Worm (Caenorhabditis elegans) whole organism, late embryonic: Measurements from ENCODE around the gene B0284.3.
A peak's percentile ranks its signal among the peaks of the same experiment; 100 is the strongest.

Experiments used
- C38D4.7 ChIP-seq: fragments of 200-800 bp; sonication (Bioruptor generic); optimal IDR thresholded peaks from 2 replicates; lab custom pipeline; 2018; ENCODE audit warnings: mild to moderate bottlenecking, missing genetic modification characterization, moderate library complexity, missing compliant biosample characterization
- K09A11.1 ChIP-seq: sonication (generic microtip); optimal IDR thresholded peaks from 2 replicates; lab custom pipeline; 2017; ENCODE audit warnings: antibody characterized with exemption, mild to moderate bottlenecking, missing genetic modification characterization, missing compliant biosample characterization; ENCODE audit not compliant: insufficient read depth
- T23F11.4 ChIP-seq: fragments of 200-800 bp; sonication (Bioruptor generic); optimal IDR thresholded peaks from 2 replicates; lab custom pipeline; 2018; ENCODE audit warnings: mild to moderate bottlenecking, missing genetic modification characterization, missing compliant biosample characterization
- ahr-1 ChIP-seq: sonication (generic microtip); optimal IDR thresholded peaks from 2 replicates; lab custom pipeline; 2016; ENCODE audit warnings: missing genetic modification characterization, missing compliant biosample characterization
- ama-1 ChIP-seq: fragments of 150-350 bp; optimal IDR thresholded peaks from 2 replicates; lab custom pipeline; 2014
- ceh-14 ChIP-seq: sonication (generic microtip); optimal IDR thresholded peaks from 2 replicates; lab custom pipeline; 2016; ENCODE audit warnings: missing genotype, missing genetic modification characterization, missing compliant biosample characterization
- ceh-19 ChIP-seq: fragments of 200-800 bp; sonication (Bioruptor generic); optimal IDR thresholded peaks from 2 replicates; lab custom pipeline; 2018; ENCODE audit warnings: mild to moderate bottlenecking, missing genetic modification characterization, missing compliant biosample characterization
- ceh-2 ChIP-seq: sonication (generic microtip); optimal IDR thresholded peaks from 2 replicates; lab custom pipeline; 2016; ENCODE audit warnings: missing genotype, missing genetic modification characterization, missing compliant biosample characterization
- ceh-22 ChIP-seq: sonication (generic microtip); optimal IDR thresholded peaks from 2 replicates; lab custom pipeline; 2017; ENCODE audit warnings: missing biosample characterization, missing genetic modification characterization
- ceh-30 ChIP-seq: fragments of 150-350 bp; optimal IDR thresholded peaks from 2 replicates; lab custom pipeline; 2014; ENCODE audit warnings: missing biosample characterization, missing genetic modification characterization
- ceh-31 ChIP-seq: sonication (generic microtip); optimal IDR thresholded peaks from 2 replicates; lab custom pipeline; 2016; ENCODE audit warnings: missing genetic modification characterization, missing compliant biosample characterization
- ceh-34 ChIP-seq: sonication (generic microtip); optimal IDR thresholded peaks from 2 replicates; lab custom pipeline; 2016; ENCODE audit warnings: mild to moderate bottlenecking, missing genetic modification characterization, missing compliant biosample characterization
- ceh-6 ChIP-seq: fragments of 200-800 bp; sonication (Bioruptor generic); optimal IDR thresholded peaks from 2 replicates; lab custom pipeline; 2018; ENCODE audit warnings: mild to moderate bottlenecking, missing genetic modification characterization, missing compliant biosample characterization
- dmd-4 ChIP-seq: sonication (generic microtip); optimal IDR thresholded peaks from 2 replicates; lab custom pipeline; 2016; ENCODE audit warnings: borderline replicate concordance, missing genetic modification characterization, missing compliant biosample characterization
- ets-4 ChIP-seq: sonication (generic microtip); optimal IDR thresholded peaks from 2 replicates; lab custom pipeline; 2016; ENCODE audit warnings: missing genetic modification characterization, missing compliant biosample characterization
- fax-1 ChIP-seq: sonication (generic microtip); optimal IDR thresholded peaks from 2 replicates; lab custom pipeline; 2016; ENCODE audit warnings: missing genotype, missing genetic modification characterization, missing compliant biosample characterization
- gmeb-2 ChIP-seq: sonication (generic microtip); optimal IDR thresholded peaks from 2 replicates; lab custom pipeline; 2016; ENCODE audit warnings: missing genetic modification characterization, inconsistent platforms, missing compliant biosample characterization
- hlh-15 ChIP-seq: sonication (generic microtip); optimal IDR thresholded peaks from 2 replicates; lab custom pipeline; 2016; ENCODE audit warnings: missing genetic modification characterization, missing compliant biosample characterization
- hlh-30 ChIP-seq: sonication (generic microtip); optimal IDR thresholded peaks from 2 replicates; lab custom pipeline; 2017; ENCODE audit warnings: antibody characterized with exemption, missing genetic modification characterization, missing compliant biosample characterization; ENCODE audit not compliant: insufficient read depth
- nfya-1 ChIP-seq: sonication (generic microtip); optimal IDR thresholded peaks from 2 replicates; lab custom pipeline; 2017; ENCODE audit warnings: missing genetic modification characterization, mild to moderate bottlenecking, missing compliant biosample characterization, antibody characterized with exemption, moderate library complexity
- npax-4 ChIP-seq: sonication (generic microtip); optimal IDR thresholded peaks from 2 replicates; lab custom pipeline; 2016; ENCODE audit warnings: missing genetic modification characterization, missing compliant biosample characterization
- odd-2 ChIP-seq: sonication (generic microtip); optimal IDR thresholded peaks from 2 replicates; lab custom pipeline; 2017; ENCODE audit warnings: antibody characterized with exemption, mild to moderate bottlenecking, missing genetic modification characterization, missing compliant biosample characterization
- pag-3 ChIP-seq: sonication (generic microtip); optimal IDR thresholded peaks from 2 replicates; lab custom pipeline; 2016; ENCODE audit warnings: missing compliant biosample characterization, missing genetic modification characterization, borderline replicate concordance
- pax-1 ChIP-seq: fragments of 150-350 bp; optimal IDR thresholded peaks from 2 replicates; lab custom pipeline; 2014; ENCODE audit warnings: missing biosample characterization, missing genetic modification characterization
- pqm-1 ChIP-seq: sonication (generic microtip); optimal IDR thresholded peaks from 2 replicates; lab custom pipeline; 2016; ENCODE audit warnings: missing genetic modification characterization, missing compliant biosample characterization
- pros-1 ChIP-seq: fragments of 150-350 bp; optimal IDR thresholded peaks from 2 replicates; lab custom pipeline; 2014; ENCODE audit warnings: missing biosample characterization, missing genetic modification reagents, missing genetic modification characterization
- sdc-2 ChIP-seq: sonication (generic microtip); optimal IDR thresholded peaks from 2 replicates; lab custom pipeline; 2016; ENCODE audit warnings: missing genotype, missing genetic modification characterization, missing compliant biosample characterization
- sox-2 ChIP-seq: fragments of 200-800 bp; sonication (Bioruptor generic); IDR thresholded peaks from 2 replicates; pipeline ENCODE4 v1.3.6; 2022; ENCODE audit warnings: missing genetic modification reagents, missing genetic modification characterization, missing compliant biosample characterization
- sox-4 ChIP-seq: sonication (generic microtip); optimal IDR thresholded peaks from 2 replicates; lab custom pipeline; 2017; ENCODE audit warnings: mild to moderate bottlenecking, missing genetic modification characterization, inconsistent platforms, missing compliant biosample characterization
- tbx-2 ChIP-seq: sonication (generic microtip); optimal IDR thresholded peaks from 2 replicates; lab custom pipeline; 2016; ENCODE audit warnings: missing genetic modification characterization, missing compliant biosample characterization
- tbx-7 ChIP-seq: sonication (generic microtip); optimal IDR thresholded peaks from 2 replicates; lab custom pipeline; 2016; ENCODE audit warnings: missing genotype, missing genetic modification characterization, missing compliant biosample characterization
- unc-3 ChIP-seq, 2 experiments: fragments of 200-800 bp in 1 of 2; sonication (Bioruptor generic) in 1 of 2; sonication (generic microtip) in 1 of 2; conservative IDR thresholded peaks in 1 of 2; optimal IDR thresholded peaks in 1 of 2; 2 replicates each; pipeline versions ENCODE4 v1.3.6 to Lab custom; 2016 to 2022; ENCODE audit warnings: missing compliant biosample characterization in 2 of 2, missing genetic modification characterization in 2 of 2, missing genetic modification reagents in 1 of 2
- unc-86 ChIP-seq: sonication (generic microtip); optimal IDR thresholded peaks from 2 replicates; lab custom pipeline; 2016; ENCODE audit warnings: missing genetic modification characterization, missing compliant biosample characterization
- zip-5 ChIP-seq: sonication (generic microtip); optimal IDR thresholded peaks from 2 replicates; lab custom pipeline; 2016; ENCODE audit warnings: missing genetic modification characterization, missing compliant biosample characterization

Gene B0284.3

DNA sequence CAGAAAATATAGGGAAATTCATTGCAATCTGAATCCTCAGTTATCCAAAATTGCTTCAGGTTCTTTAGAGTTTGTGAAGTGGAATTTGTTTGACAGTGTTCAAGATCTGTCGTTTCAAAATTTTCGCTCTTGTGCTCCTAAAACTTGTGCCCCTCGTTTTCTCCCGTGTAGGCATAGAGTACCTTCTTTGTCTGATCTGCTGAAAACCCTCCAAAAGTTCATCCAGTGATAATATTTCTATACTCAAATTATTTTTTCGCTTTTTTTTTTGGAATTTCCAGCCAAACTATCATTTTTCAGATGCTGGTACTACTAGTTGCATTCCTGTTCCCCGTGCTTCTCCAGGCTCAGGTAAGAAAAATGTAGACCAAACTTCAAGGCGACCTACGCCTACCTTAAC, 14.9 kb upstream of the B0284.3 start, which contains the start of gene R07E5.4:
Gene R07E5.4 (plus strand): TSS at position 301 of the 400 bp plus-strand sequence.
- TF ChIP-seq odd-2 (tag; lab: Kevin White, UChicago) = no peak
- TF ChIP-seq dmd-4 (tag; lab: Kevin White, UChicago) = no peak
- TF ChIP-seq tbx-7 (tag; lab: Kevin White, UChicago) = no peak
- no peak for TF ChIP-seq npax-4 (tag; lab: Kevin White, UChicago)
- TF ChIP-seq unc-86 (tag; lab: Kevin White, UChicago) = no peak
- no peak for TF ChIP-seq K09A11.1 (tag; lab: Kevin White, UChicago)
- no peak for TF ChIP-seq C38D4.7 (GFP tag; lab: Kevin White, UChicago)
- no peak for TF ChIP-seq ceh-19 (GFP tag; lab: Kevin White, UChicago)
- TF ChIP-seq sox-2 (GFP tag; lab: Robert Waterston, UW) = no peak
- no peak for TF ChIP-seq pag-3 (tag; lab: Kevin White, UChicago)

DNA sequence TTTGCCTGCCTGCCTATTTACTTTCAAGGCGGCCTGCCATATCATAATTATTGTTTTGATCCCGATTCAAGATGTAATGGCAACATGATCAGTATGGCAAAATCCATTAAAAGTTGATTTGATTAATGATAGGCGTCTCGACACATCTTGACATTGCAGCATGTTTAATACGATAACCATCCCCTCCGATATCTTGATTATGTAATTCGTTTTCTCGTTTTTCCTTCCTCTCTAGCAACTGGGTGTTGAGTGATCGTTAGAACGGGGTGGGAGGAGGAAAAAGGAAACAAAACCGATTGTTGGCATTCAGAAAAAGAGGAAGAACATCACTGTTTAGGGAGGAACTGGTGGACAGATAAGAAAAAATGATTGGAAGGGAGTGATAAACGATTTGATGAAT, 12.3 kb upstream of the B0284.3 start:
- TF ChIP-seq pax-1 (tag; lab: Kevin White, UChicago) = no peak
- TF ChIP-seq C38D4.7 (GFP tag; lab: Kevin White, UChicago) = no peak
- TF ChIP-seq, all 69 proteins: peak for 0

DNA sequence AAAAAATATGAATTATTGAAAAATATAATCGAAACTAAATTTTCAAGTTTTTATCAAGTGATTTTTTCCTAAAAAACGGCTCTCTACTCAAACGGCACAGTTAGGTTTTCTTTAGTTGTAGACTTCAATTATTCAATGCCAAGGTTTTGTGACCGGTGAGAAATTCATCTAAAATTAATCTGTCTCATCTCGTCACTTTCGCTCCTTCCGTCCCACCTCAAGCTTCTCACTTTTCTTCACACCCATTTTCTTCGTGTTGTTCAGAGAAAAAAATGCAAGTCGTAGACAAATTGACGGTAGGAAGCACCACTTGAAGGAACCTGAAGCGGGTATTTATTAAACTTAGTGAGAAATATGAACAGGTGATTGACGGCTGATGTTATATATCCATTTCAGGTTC, 11.7 kb upstream of the B0284.3 start:
- no peak for TF ChIP-seq sdc-2 (tag; lab: Kevin White, UChicago)

ce11 chrIII:4390421-4390820, 10.8 kb upstream of the B0284.3 start:
- TF ChIP-seq hlh-30 = no peak
- no peak for TF ChIP-seq ceh-14 (tag; lab: Kevin White, UChicago)
- TF ChIP-seq ceh-2 = no peak
- no peak for TF ChIP-seq gmeb-2 (tag; lab: Kevin White, UChicago)
- no peak for TF ChIP-seq ceh-6 (GFP tag; lab: Kevin White, UChicago)
- TF ChIP-seq sox-2 (GFP tag; lab: Robert Waterston, UW) = no peak
- TF ChIP-seq zip-5 (tag; lab: Kevin White, UChicago) = no peak

- TF ChIP-seq sdc-2 (tag; lab: Kevin White, UChicago) (no peak), odd-2 (tag; lab: Kevin White, UChicago) (no peak), ceh-31 (no peak), ceh-19 (GFP tag; lab: Kevin White, UChicago) (no peak)
- TF ChIP-seq, all 69 proteins: peak for 0
Measured at ce11 chrIII:4384487-4384886, 4.9 kb upstream of the B0284.3 start, which contains the start of gene pals-28. TSS of gene pals-28 (plus strand) at chrIII:4384787.

DNA sequence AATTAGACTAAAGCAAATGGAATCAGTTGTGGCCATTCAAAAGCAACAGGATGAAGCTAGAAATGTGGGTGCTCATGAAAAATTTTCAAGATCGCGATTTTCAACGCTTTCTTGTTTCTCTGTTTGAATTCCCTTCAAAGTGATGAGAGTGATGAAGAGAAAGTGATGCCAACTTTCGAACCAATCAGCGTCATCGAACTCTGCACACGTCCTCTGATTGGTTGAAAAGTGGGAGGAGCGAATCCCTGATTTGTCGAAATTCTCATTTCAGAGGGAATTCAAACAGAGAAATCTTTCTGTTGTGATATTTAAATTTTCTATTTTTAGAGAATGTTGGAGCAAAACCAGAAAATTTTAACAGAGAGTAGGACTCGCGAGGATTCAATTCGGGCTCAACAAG, 2.5 kb upstream of the B0284.3 start:
- TF ChIP-seq ceh-22 (tag; lab: Kevin White, UChicago) (no peak), nfya-1 (tag; lab: Kevin White, UChicago) (peak; percentile 76)

DNA sequence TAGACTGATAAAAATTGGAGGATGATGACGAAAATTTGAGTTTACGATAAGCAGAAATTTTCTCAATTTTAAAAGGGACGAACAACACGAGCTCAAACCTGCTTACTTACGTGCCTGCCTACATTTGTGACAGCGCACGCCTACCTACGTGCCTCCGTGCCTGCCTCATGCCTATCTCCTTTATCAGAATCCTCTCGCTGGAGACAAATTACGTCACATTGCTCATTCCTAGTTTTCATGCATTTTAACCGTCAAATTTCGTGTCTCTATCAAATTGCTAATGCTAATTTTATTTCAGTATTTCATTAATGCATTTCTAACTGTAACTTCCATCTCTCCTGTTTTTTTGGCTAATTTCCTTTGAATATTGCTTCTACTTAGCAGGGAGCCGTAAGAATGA, 1.7 kb upstream of the B0284.3 start, which contains the start of gene pals-27:
Gene pals-27 (plus strand): TSS at position 301 of the 400 bp plus-strand sequence.
- no peak for TF ChIP-seq gmeb-2 (tag; lab: Kevin White, UChicago)
- no peak for TF ChIP-seq pqm-1 (tag; lab: Kevin White, UChicago)
- no peak for TF ChIP-seq tbx-2 (tag; lab: Kevin White, UChicago)
- TF ChIP-seq fax-1 = no peak
- TF ChIP-seq ets-4 = no peak
- TF ChIP-seq pros-1 (tag; lab: Kevin White, UChicago) = no peak
- no peak for TF ChIP-seq ama-1
- TF ChIP-seq sox-4 = no peak
- TF ChIP-seq ceh-30 = no peak
- TF ChIP-seq tbx-7 (tag; lab: Kevin White, UChicago) = no peak
- no peak for TF ChIP-seq hlh-15
- TF ChIP-seq unc-3 (GFP tag; conservative IDR thresholded peaks at IDR 0.05; lab: Robert Waterston, UW) = no peak
- no peak for TF ChIP-seq unc-3 (tag; optimal IDR thresholded peaks at IDR 0.05; lab: Kevin White, UChicago)
- no peak for TF ChIP-seq T23F11.4 (GFP tag; lab: Kevin White, UChicago)
- no peak for TF ChIP-seq ahr-1 (tag; lab: Kevin White, UChicago)
- no peak for TF ChIP-seq ceh-34
